Worm (Caenorhabditis elegans): ENCODE results near the gene lam-2.

lam-2 gene

ce11 chrX:7106103-7106502 is 44.9 kb downstream of the lam-2 start, which contains the start of gene C36B7.2:
Gene C36B7.2, plus strand, starts transcription at chrX:7106403.
- no peak for TF ChIP-seq ztf-11 (tag; optimal IDR thresholded peaks at IDR 0.05)
- no peak for TF ChIP-seq lsy-2 (tag; optimal IDR thresholded peaks at IDR 0.05)
- TF ChIP-seq pha-4 (tag; optimal IDR thresholded peaks at IDR 0.05): no peak
- no peak for TF ChIP-seq nhr-28 (tag; optimal IDR thresholded peaks at IDR 0.05)
- TF ChIP-seq elt-1 (tag; optimal IDR thresholded peaks at IDR 0.05; ENCODE audit: borderline replicate concordance, insufficient read depth): no peak
- TF ChIP-seq mep-1 (tag; optimal IDR thresholded peaks at IDR 0.05): no peak
- TF ChIP-seq ceh-43 (GFP tag; optimal IDR thresholded peaks at IDR 0.05): no peak
- no peak for TF ChIP-seq sem-2 (GFP tag; optimal IDR thresholded peaks at IDR 0.05)
- TF ChIP-seq lin-32 (GFP tag; optimal IDR thresholded peaks at IDR 0.05): no peak
- TF ChIP-seq tbx-8 (GFP tag; optimal IDR thresholded peaks at IDR 0.05): no peak
- TF ChIP-seq nhr-2 (tag; optimal IDR thresholded peaks at IDR 0.05): no peak
- TF ChIP-seq snpc-4 (tag; optimal IDR thresholded peaks at IDR 0.05): no peak
- TF ChIP-seq unc-62 (GFP tag; optimal IDR thresholded peaks at IDR 0.05): no peak

DNA sequence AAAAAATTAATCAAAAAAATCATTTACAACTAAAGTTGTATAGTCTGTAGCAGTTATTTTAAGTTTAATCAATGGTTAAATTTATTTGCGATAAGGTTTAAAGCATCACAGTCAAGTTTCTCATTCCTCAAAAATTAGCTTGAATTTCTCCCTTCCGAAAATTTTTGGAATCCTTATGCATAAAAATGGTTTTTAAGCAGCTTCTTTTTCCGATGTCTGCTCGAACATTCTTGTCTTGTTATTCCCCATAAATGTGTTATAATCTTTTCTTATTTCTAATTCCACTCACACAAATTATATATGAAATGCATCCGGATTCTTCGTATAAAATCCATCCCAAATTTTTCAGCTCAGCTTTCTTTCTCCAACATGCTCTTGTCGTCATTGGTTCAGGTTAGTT is 49.6 kb downstream of the lam-2 start, which contains the start of gene C36B7.3:
C36B7.3 (plus strand) TSS at position 301 of the 400 bp plus-strand sequence.
- TF ChIP-seq nhr-237 (tag; optimal IDR thresholded peaks at IDR 0.05): no peak
- no peak for TF ChIP-seq pha-4 (tag; optimal IDR thresholded peaks at IDR 0.05)
- no peak for TF ChIP-seq drap-1 (GFP tag; optimal IDR thresholded peaks at IDR 0.05)
- no peak for TF ChIP-seq nhr-12 (tag; optimal IDR thresholded peaks at IDR 0.05)
- TF ChIP-seq nhr-76 (tag; optimal IDR thresholded peaks at IDR 0.05): no peak
- no peak for TF ChIP-seq nhr-2 (tag; optimal IDR thresholded peaks at IDR 0.05)
- no peak for TF ChIP-seq ces-1 (GFP tag; optimal IDR thresholded peaks at IDR 0.05)
- TF ChIP-seq mab-5 (tag; optimal IDR thresholded peaks at IDR 0.05): no peak
- TF ChIP-seq ztf-11 (tag; optimal IDR thresholded peaks at IDR 0.05): no peak
- TF ChIP-seq snpc-4 (tag; optimal IDR thresholded peaks at IDR 0.05): no peak
- no peak for TF ChIP-seq M03D4.4 (tag; optimal IDR thresholded peaks at IDR 0.05)
- TF ChIP-seq blmp-1 (tag; optimal IDR thresholded peaks at IDR 0.05): no peak
- TF ChIP-seq bed-3 (GFP tag; optimal IDR thresholded peaks at IDR 0.05): no peak

DNA sequence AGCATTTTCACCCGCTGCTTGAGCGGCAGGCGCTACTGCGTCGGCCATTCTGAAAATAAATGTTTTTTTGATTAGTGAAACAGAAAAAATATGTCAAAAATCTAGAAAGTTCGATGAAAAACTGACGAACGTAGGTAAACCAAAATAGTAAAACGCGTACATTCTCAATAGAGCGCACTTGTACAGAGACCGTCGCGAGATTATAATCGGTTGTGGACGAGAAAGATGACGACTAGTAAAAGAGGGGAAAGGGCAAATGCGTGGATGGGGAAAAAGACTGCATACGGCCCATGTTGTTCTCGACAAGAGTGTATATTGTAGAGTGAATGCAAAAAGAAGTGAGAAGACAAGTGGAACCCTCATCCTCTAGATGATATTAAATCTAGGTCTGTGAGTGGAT is 50.7 kb downstream of the lam-2 start, which contains the start of gene C36B7.6:
C36B7.6 (minus strand) TSS at position 49 of the 400 bp plus-strand sequence.
- TF ChIP-seq mep-1 (tag; optimal IDR thresholded peaks at IDR 0.05) (peak; percentile 58), mab-5 (tag; optimal IDR thresholded peaks at IDR 0.05) (no peak), lin-32 (GFP tag; optimal IDR thresholded peaks at IDR 0.05) (no peak), nhr-76 (tag; optimal IDR thresholded peaks at IDR 0.05) (no peak), lsy-2 (tag; optimal IDR thresholded peaks at IDR 0.05) (no peak), cnd-1 (tag; optimal IDR thresholded peaks at IDR 0.05) (no peak), lin-13 (tag; optimal IDR thresholded peaks at IDR 0.05) (peak; percentile 41), nhr-237 (tag; optimal IDR thresholded peaks at IDR 0.05) (no peak), bed-3 (GFP tag; optimal IDR thresholded peaks at IDR 0.05) (no peak), snpc-4 (tag; optimal IDR thresholded peaks at IDR 0.05) (no peak), hlh-1 (tag; optimal IDR thresholded peaks at IDR 0.05) (peak; percentile 43), drap-1 (GFP tag; optimal IDR thresholded peaks at IDR 0.05) (no peak), tbx-8 (GFP tag; optimal IDR thresholded peaks at IDR 0.05) (no peak), ceh-43 (GFP tag; optimal IDR thresholded peaks at IDR 0.05) (no peak), unc-120 (tag; optimal IDR thresholded peaks at IDR 0.05; ENCODE audit: poor library complexity, severe bottlenecking) (no peak), elt-3 (tag; optimal IDR thresholded peaks at IDR 0.05) (no peak), nhr-28 (tag; optimal IDR thresholded peaks at IDR 0.05) (no peak), flh-1 (GFP tag; optimal IDR thresholded peaks at IDR 0.05) (no peak), ceh-83 (GFP tag; optimal IDR thresholded peaks at IDR 0.05) (no peak), ceh-39 (tag; optimal IDR thresholded peaks at IDR 0.05) (peak; percentile 42), M03D4.4 (tag; optimal IDR thresholded peaks at IDR 0.05) (no peak), unc-62 (GFP tag; optimal IDR thresholded peaks at IDR 0.05) (no peak), mls-2 (tag; optimal IDR thresholded peaks at IDR 0.05) (no peak), ham-2 (GFP tag; optimal IDR thresholded peaks at IDR 0.05) (no peak), nhr-2 (tag; optimal IDR thresholded peaks at IDR 0.05) (peak; percentile 50), sptf-1 (tag; optimal IDR thresholded peaks at IDR 0.05) (no peak), blmp-1 (tag; optimal IDR thresholded peaks at IDR 0.05) (no peak), sem-2 (GFP tag; optimal IDR thresholded peaks at IDR 0.05) (no peak), ztf-11 (tag; optimal IDR thresholded peaks at IDR 0.05) (no peak), nhr-12 (tag; optimal IDR thresholded peaks at IDR 0.05) (no peak), elt-1 (tag; optimal IDR thresholded peaks at IDR 0.05; ENCODE audit: borderline replicate concordance, insufficient read depth) (peak; percentile 20), unc-39 (tag; optimal IDR thresholded peaks at IDR 0.05) (no peak), ces-1 (GFP tag; optimal IDR thresholded peaks at IDR 0.05) (no peak), zip-8 (tag; optimal IDR thresholded peaks at IDR 0.05) (no peak), pha-4 (tag; optimal IDR thresholded peaks at IDR 0.05) (no peak)

All from whole organism, mixed stage, embryonic.